Fruit fly (Drosophila melanogaster) whole organism, embryonic: ENCODE data around the gene CG9737.
A peak's percentile ranks its signal among the peaks of the same experiment; 100 is the strongest.

Experiments
- CG1024 ChIP-seq: fragments of 200-800 bp; sonication (Bioruptor generic); IDR thresholded peaks from 2 replicates; pipeline ENCODE4 v1.3.6; 2022; ENCODE audit warnings: missing biosample characterization, missing genetic modification characterization
- CG10366 ChIP-seq: fragments of 200-800 bp; sonication (Bioruptor generic); IDR thresholded peaks from 2 replicates; pipeline ENCODE4 v1.3.6; 2022; ENCODE audit warnings: missing biosample characterization, missing genetic modification characterization
- CG10431 ChIP-seq: fragments of 200-800 bp; sonication (Bioruptor generic); optimal IDR thresholded peaks from 3 replicates; lab custom pipeline; 2018; ENCODE audit warnings: missing biosample characterization, mild to moderate bottlenecking, missing genetic modification characterization
- CG10462 ChIP-seq: fragments of 200-800 bp; sonication (Bioruptor generic); optimal IDR thresholded peaks from 2 replicates; lab custom pipeline; 2016; ENCODE audit warnings: missing biosample characterization, missing genetic modification characterization
- CG11723 ChIP-seq: fragments of 200-800 bp; sonication (Bioruptor generic); optimal IDR thresholded peaks from 2 replicates; lab custom pipeline; 2017; ENCODE audit warnings: missing biosample characterization, mild to moderate bottlenecking, missing genetic modification characterization
- CG13287 ChIP-seq: fragments of 200-800 bp; sonication (Bioruptor generic); IDR thresholded peaks from 2 replicates; pipeline ENCODE4 v1.3.6; 2022; ENCODE audit warnings: missing biosample characterization, missing genetic modification characterization; ENCODE audit not compliant: partially characterized antibody
- CG14710 ChIP-seq: fragments of 200-800 bp; sonication (Bioruptor generic); optimal IDR thresholded peaks from 3 replicates; lab custom pipeline; 2019; ENCODE audit warnings: missing biosample characterization, mild to moderate bottlenecking, missing genetic modification characterization, moderate library complexity
- CG1647 ChIP-seq: fragments of 200-800 bp; sonication (Bioruptor generic); optimal IDR thresholded peaks from 3 replicates; lab custom pipeline; 2016; ENCODE audit warnings: missing biosample characterization, missing genetic modification characterization
- CG16779 ChIP-seq: fragments of 200-800 bp; sonication (Bioruptor generic); IDR thresholded peaks from 2 replicates; pipeline ENCODE4 v1.3.6; 2022; ENCODE audit warnings: missing biosample characterization, missing genetic modification characterization
- CG17359 ChIP-seq: fragments of 200-800 bp; sonication (Bioruptor generic); optimal IDR thresholded peaks from 3 replicates; lab custom pipeline; 2018; ENCODE audit warnings: missing biosample characterization, mild to moderate bottlenecking, missing genetic modification characterization, moderate library complexity
- CG30403 ChIP-seq: fragments of 200-800 bp; sonication (Bioruptor generic); optimal IDR thresholded peaks from 3 replicates; lab custom pipeline; 2016; ENCODE audit warnings: missing biosample characterization, missing genetic modification characterization
- CG31388 ChIP-seq: fragments of 200-800 bp; sonication (Bioruptor generic); optimal IDR thresholded peaks from 2 replicates; lab custom pipeline; 2016; ENCODE audit warnings: missing biosample characterization, missing genetic modification characterization
- CG3281 ChIP-seq: fragments of 200-800 bp; sonication (Bioruptor generic); optimal IDR thresholded peaks from 3 replicates; lab custom pipeline; 2017; ENCODE audit warnings: missing biosample characterization, mild to moderate bottlenecking, missing genetic modification characterization
- CG4730 ChIP-seq: fragments of 200-800 bp; sonication (Bioruptor generic); IDR thresholded peaks from 2 replicates; pipeline ENCODE4 v1.3.6; 2022; ENCODE audit warnings: missing biosample characterization, missing genetic modification characterization
- CG5180 ChIP-seq: fragments of 200-800 bp; sonication (Bioruptor generic); optimal IDR thresholded peaks from 3 replicates; lab custom pipeline; 2017; ENCODE audit warnings: missing biosample characterization, missing genetic modification characterization, mild to moderate bottlenecking, moderate library complexity, missing genetic modification reagents
- CG6272 ChIP-seq: fragments of 200-800 bp; sonication (Bioruptor generic); IDR thresholded peaks from 2 replicates; pipeline ENCODE4 v1.3.6; 2022; ENCODE audit warnings: missing biosample characterization, missing genetic modification characterization
- CG6791 ChIP-seq: fragments of 200-800 bp; sonication (Bioruptor generic); IDR thresholded peaks from 3 replicates; pipeline ENCODE4 v1.3.6; 2022; ENCODE audit warnings: missing biosample characterization, missing genetic modification characterization; ENCODE audit not compliant: partially characterized antibody
- CG7357 ChIP-seq: fragments of 200-800 bp; sonication (Bioruptor generic); IDR thresholded peaks from 3 replicates; pipeline ENCODE4 v1.3.6; 2022; ENCODE audit warnings: missing biosample characterization, missing genetic modification characterization
- CG7372 ChIP-seq: fragments of 200-800 bp; sonication (Bioruptor generic); IDR thresholded peaks from 2 replicates; pipeline ENCODE4 v1.3.6; 2022; ENCODE audit warnings: missing biosample characterization, missing genetic modification characterization
- CG7987 ChIP-seq: fragments of 200-800 bp; sonication (Bioruptor generic); optimal IDR thresholded peaks from 2 replicates; lab custom pipeline; 2018; ENCODE audit warnings: missing biosample characterization, mild to moderate bottlenecking, missing genetic modification characterization, moderate library complexity
- CG8281 ChIP-seq: fragments of 200-800 bp; sonication (Bioruptor generic); optimal IDR thresholded peaks from 2 replicates; lab custom pipeline; 2018; ENCODE audit warnings: missing biosample characterization, mild to moderate bottlenecking, missing genetic modification characterization, moderate library complexity
- Dip2 ChIP-seq: fragments of 200-800 bp; sonication (Bioruptor generic); IDR thresholded peaks from 2 replicates; pipeline ENCODE4 v1.3.6; 2022; ENCODE audit warnings: missing biosample characterization, missing genetic modification characterization
- Ets97D ChIP-seq: fragments of 200-800 bp; sonication (Bioruptor generic); optimal IDR thresholded peaks from 3 replicates; lab custom pipeline; 2016; ENCODE audit warnings: missing biosample characterization, missing genetic modification characterization
- Fer2 ChIP-seq: fragments of 200-800 bp; sonication (Bioruptor generic); optimal IDR thresholded peaks from 2 replicates; lab custom pipeline; 2018; ENCODE audit warnings: missing biosample characterization, mild to moderate bottlenecking, missing genetic modification characterization, moderate library complexity
- GATAe ChIP-seq: fragments of 200-800 bp; sonication (Bioruptor generic); conservative IDR thresholded peaks from 2 replicates; pipeline ENCODE4 v1.3.6; 2022; ENCODE audit warnings: missing biosample characterization, missing genetic modification characterization
- Hmr ChIP-seq: fragments of 200-800 bp; sonication (Bioruptor generic); optimal IDR thresholded peaks from 3 replicates; lab custom pipeline; 2017; ENCODE audit warnings: mild to moderate bottlenecking, missing biosample characterization, missing genetic modification reagents, missing genetic modification characterization
- Lhr ChIP-seq: fragments of 200-800 bp; sonication (Bioruptor generic); optimal IDR thresholded peaks from 3 replicates; lab custom pipeline; 2017; ENCODE audit warnings: mild to moderate bottlenecking, missing biosample characterization, missing genetic modification reagents, missing genetic modification characterization
- MBD-R2 ChIP-seq: fragments of 200-800 bp; sonication (Bioruptor generic); IDR thresholded peaks from 2 replicates; pipeline ENCODE4 v1.3.6; 2022; ENCODE audit warnings: missing biosample characterization, missing genetic modification characterization
- MESR4 ChIP-seq: fragments of 200-800 bp; sonication (Bioruptor generic); optimal IDR thresholded peaks from 2 replicates; lab custom pipeline; 2018; ENCODE audit warnings: missing biosample characterization, mild to moderate bottlenecking, missing genetic modification characterization, moderate library complexity
- Myb ChIP-seq: fragments of 200-800 bp; sonication (Bioruptor generic); optimal IDR thresholded peaks from 2 replicates; lab custom pipeline; 2016; ENCODE audit warnings: missing biosample characterization, missing genetic modification characterization
- Poxn ChIP-seq: fragments of 200-800 bp; sonication (Bioruptor generic); IDR thresholded peaks from 2 replicates; pipeline ENCODE4 v1.3.6; 2022; ENCODE audit warnings: missing biosample characterization, missing genetic modification characterization
- Usf ChIP-seq: fragments of 200-800 bp; sonication (Bioruptor generic); optimal IDR thresholded peaks from 2 replicates; lab custom pipeline; 2017; ENCODE audit warnings: missing genotype, missing biosample characterization, missing genetic modification characterization
- croc ChIP-seq: fragments of 200-800 bp; sonication (Bioruptor generic); conservative IDR thresholded peaks from 3 replicates; pipeline ENCODE4 v1.3.6; 2022; ENCODE audit warnings: missing biosample characterization, missing genetic modification characterization
- da ChIP-seq: fragments of 200-800 bp; sonication (Bioruptor generic); optimal IDR thresholded peaks from 2 replicates; lab custom pipeline; 2016; ENCODE audit warnings: missing biosample characterization, missing genetic modification characterization
- ewg ChIP-seq: fragments of 200-800 bp; sonication (Bioruptor generic); optimal IDR thresholded peaks from 3 replicates; lab custom pipeline; 2017; ENCODE audit warnings: mild to moderate bottlenecking, missing biosample characterization, missing genetic modification reagents, missing genetic modification characterization
- fu2 ChIP-seq: fragments of 200-800 bp; sonication (Bioruptor generic); optimal IDR thresholded peaks from 2 replicates; lab custom pipeline; 2016; ENCODE audit warnings: missing biosample characterization, missing genetic modification characterization
- jing ChIP-seq: fragments of 200-800 bp; sonication (Bioruptor generic); optimal IDR thresholded peaks from 2 replicates; lab custom pipeline; 2018; ENCODE audit warnings: missing biosample characterization, mild to moderate bottlenecking, missing genetic modification characterization
- lab ChIP-seq: fragments of 200-800 bp; sonication (Bioruptor generic); optimal IDR thresholded peaks from 3 replicates; lab custom pipeline; 2017; ENCODE audit warnings: missing biosample characterization, missing genetic modification characterization, mild to moderate bottlenecking, moderate library complexity, missing genetic modification reagents
- lov ChIP-seq, 2 experiments: fragments of 200-800 bp in 1 of 2; fragments of >200 bp in 1 of 2; sonication (Bioruptor generic) in 1 of 2; IDR thresholded peaks in 1 of 2; optimal IDR thresholded peaks in 1 of 2; 2 replicates in 1 of 2; 3 replicates in 1 of 2; pipeline versions ENCODE4 v1.3.6 to Lab custom; 2017 to 2022; ENCODE audit warnings: missing biosample characterization in 1 of 2, missing genetic modification characterization in 1 of 2
- pho ChIP-seq: fragments of 200-800 bp; sonication (Bioruptor generic); optimal IDR thresholded peaks from 2 replicates; lab custom pipeline; 2016; ENCODE audit warnings: missing biosample characterization, missing genetic modification characterization
- phol ChIP-seq: fragments of 200-800 bp; sonication (Bioruptor generic); optimal IDR thresholded peaks from 3 replicates; lab custom pipeline; 2018; ENCODE audit warnings: missing biosample characterization, mild to moderate bottlenecking, missing genetic modification characterization, moderate library complexity
- prd ChIP-seq, 3 experiments: fragments of >200 bp in 2 of 3; fragments of 200-800 bp in 1 of 3; sonication (Bioruptor generic) in 1 of 3; optimal IDR thresholded peaks in 2 of 3; IDR thresholded peaks in 1 of 3; 2 replicates in 2 of 3; 3 replicates in 1 of 3; pipeline versions ENCODE4 v1.3.6 to Lab custom; 2017 to 2022; ENCODE audit warnings: missing biosample characterization in 1 of 3, missing genetic modification characterization in 1 of 3
- pum ChIP-seq: fragments of 200-800 bp; sonication (Bioruptor generic); optimal IDR thresholded peaks from 2 replicates; lab custom pipeline; 2016; ENCODE audit warnings: missing biosample characterization, missing genetic modification characterization
- schlank ChIP-seq: fragments of 200-800 bp; sonication (Bioruptor generic); optimal IDR thresholded peaks from 2 replicates; lab custom pipeline; 2018; ENCODE audit warnings: missing biosample characterization, mild to moderate bottlenecking, missing genetic modification characterization
- sd ChIP-seq: fragments of 200-800 bp; sonication (Bioruptor generic); optimal IDR thresholded peaks from 3 replicates; lab custom pipeline; 2018; ENCODE audit warnings: missing biosample characterization, mild to moderate bottlenecking, missing genetic modification characterization, moderate library complexity
- sisA ChIP-seq: fragments of 200-800 bp; sonication (Bioruptor generic); IDR thresholded peaks from 2 replicates; pipeline ENCODE4 v1.3.6; 2022; ENCODE audit warnings: missing biosample characterization, missing genetic modification characterization
- sr ChIP-seq: fragments of 200-800 bp; sonication (Bioruptor generic); IDR thresholded peaks from 3 replicates; pipeline ENCODE4 v1.3.6; 2022; ENCODE audit warnings: missing biosample characterization, missing genetic modification characterization
- ssp ChIP-seq: fragments of 200-800 bp; sonication (Bioruptor generic); IDR thresholded peaks from 2 replicates; pipeline ENCODE4 v1.3.6; 2022; ENCODE audit warnings: missing biosample characterization, missing genetic modification characterization
- wdn ChIP-seq: fragments of 200-800 bp; sonication (Bioruptor generic); IDR thresholded peaks from 2 replicates; pipeline ENCODE4 v1.3.6; 2022; ENCODE audit warnings: missing biosample characterization, missing genetic modification characterization
- zf30C ChIP-seq: fragments of 200-800 bp; sonication (Bioruptor generic); optimal IDR thresholded peaks from 3 replicates; lab custom pipeline; 2018; ENCODE audit warnings: missing biosample characterization, mild to moderate bottlenecking, missing genetic modification characterization

Gene CG9737

DNA sequence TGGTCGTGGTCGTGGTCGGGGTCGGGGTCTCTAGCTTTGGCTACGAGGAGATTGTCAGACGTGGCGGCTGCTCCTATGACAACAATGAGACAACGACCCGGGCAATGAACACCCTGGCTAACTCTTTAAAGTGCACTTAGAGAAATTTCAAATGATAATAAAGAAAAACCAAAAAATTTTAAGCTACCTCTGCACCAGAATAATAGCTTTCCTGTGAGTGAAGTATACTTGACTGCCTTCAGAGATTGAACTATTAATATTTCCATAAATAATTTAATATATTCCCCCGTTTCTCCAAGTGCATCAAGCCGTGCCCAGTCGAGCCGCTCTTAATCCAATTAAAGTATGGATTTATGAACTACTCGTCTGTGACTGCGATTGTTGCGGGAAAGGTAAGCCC, 20.6 kb upstream of the CG9737 start:
- TF ChIP-seq Dip2 (GFP tag; lab: Robert Waterston, UW) (no peak), ewg (GFP tag; lab: Kevin White, UChicago) (peak; percentile 2), wdn (no peak), CG6791 (GFP tag; lab: Robert Waterston, UW) (no peak), CG16779 (GFP tag; lab: Robert Waterston, UW) (no peak), CG1024 (GFP tag; lab: Robert Waterston, UW) (no peak), CG10366 (GFP tag; lab: Robert Waterston, UW) (no peak), CG7372 (no peak), pho (GFP tag; lab: Kevin White, UChicago) (no peak), lov (optimal IDR thresholded peaks at IDR 0.05; lab: Kevin White, UChicago) (no peak), lov (GFP tag; IDR thresholded peaks at IDR 0.05; lab: Robert Waterston, UW) (0 out of 3 replicates have a peak, but pooled peaks have one; percentile 22), Poxn (GFP tag; lab: Robert Waterston, UW) (no peak), sd (tag; lab: Kevin White, UChicago) (no peak), CG31388 (GFP tag; lab: Kevin White, UChicago) (no peak), jing (no peak), Fer2 (tag; lab: Kevin White, UChicago) (no peak), GATAe (GFP tag; lab: Robert Waterston, UW) (no peak), sr (no peak), MESR4 (GFP tag; lab: Kevin White, UChicago) (no peak), Usf (GFP tag; lab: Kevin White, UChicago) (no peak), CG8281 (tag; lab: Kevin White, UChicago) (no peak), CG10462 (GFP tag; lab: Kevin White, UChicago) (no peak), pum (GFP tag; lab: Kevin White, UChicago) (no peak), CG6272 (no peak), CG7987 (GFP tag; lab: Kevin White, UChicago) (no peak), CG17359 (no peak), CG13287 (GFP tag; lab: Robert Waterston, UW) (no peak), CG5180 (GFP tag; lab: Kevin White, UChicago) (no peak), ssp (0 out of 2 replicates have a peak, but pooled peaks have one; percentile 24), CG3281 (GFP tag; lab: Kevin White, UChicago) (no peak), da (no peak), CG7357 (GFP tag; lab: Robert Waterston, UW) (peak; percentile 32; the same call in 1 of the 3 replicates), MBD-R2 (GFP tag; lab: Robert Waterston, UW) (no peak), CG14710 (tag; lab: Kevin White, UChicago) (peak; percentile 28), schlank (no peak), CG30403 (peak; percentile 32), phol (tag; lab: Kevin White, UChicago) (peak; percentile 33), lab (GFP tag; lab: Kevin White, UChicago) (no peak), Lhr (no peak), Myb (GFP tag; lab: Kevin White, UChicago) (no peak), CG1647 (GFP tag; lab: Kevin White, UChicago) (no peak), Hmr (no peak), croc (GFP tag; lab: Robert Waterston, UW) (peak; percentile 53; the same call in 1 of the 3 replicates), CG10431 (no peak), fu2 (GFP tag; lab: Kevin White, UChicago) (no peak), CG4730 (GFP tag; lab: Robert Waterston, UW) (peak; percentile 32; the same call in 1 of the 2 replicates), CG11723 (no peak), Ets97D (GFP tag; lab: Kevin White, UChicago) (no peak), prd (optimal IDR thresholded peaks at IDR 0.05; lab: Kevin White, UChicago) (no peak), prd (GFP tag; IDR thresholded peaks at IDR 0.05; lab: Robert Waterston, UW) (peak; percentile 75), zf30C (GFP tag; lab: Kevin White, UChicago) (peak; percentile 67), sisA (GFP tag; lab: Robert Waterston, UW) (peak; percentile 39; the same call in 1 of the 2 replicates)
